Fruit fly (Drosophila melanogaster) whole organism, embryonic: ENCODE data around the gene Vm34Ca.

Experiments used
- Bgb ChIP-seq: fragments of 200-800 bp; sonication (Bioruptor generic); IDR thresholded peaks from 2 replicates; pipeline ENCODE4 v1.3.6; 2022; ENCODE audit warnings: missing biosample characterization, missing genetic modification characterization; ENCODE audit not compliant: partially characterized antibody
- Blimp-1 ChIP-seq: fragments of 200-800 bp; sonication (Bioruptor generic); optimal IDR thresholded peaks from 3 replicates; lab custom pipeline; 2018; ENCODE audit warnings: missing biosample characterization, missing genetic modification characterization, mild to moderate bottlenecking, moderate library complexity, missing genetic modification reagents
- BtbVII ChIP-seq: fragments of 200-800 bp; sonication (Bioruptor generic); optimal IDR thresholded peaks from 3 replicates; lab custom pipeline; 2017; ENCODE audit warnings: missing biosample characterization, mild to moderate bottlenecking, missing genetic modification characterization
- CG10267 ChIP-seq: fragments of 200-800 bp; sonication (Bioruptor generic); optimal IDR thresholded peaks from 2 replicates; lab custom pipeline; 2018; ENCODE audit warnings: missing biosample characterization, mild to moderate bottlenecking, missing genetic modification characterization, moderate library complexity
- CG12219 ChIP-seq: fragments of 200-800 bp; sonication (Bioruptor generic); optimal IDR thresholded peaks from 3 replicates; lab custom pipeline; 2018; ENCODE audit warnings: missing biosample characterization, mild to moderate bottlenecking, missing genetic modification characterization
- CG1647 ChIP-seq: fragments of 200-800 bp; sonication (Bioruptor generic); optimal IDR thresholded peaks from 3 replicates; lab custom pipeline; 2016; ENCODE audit warnings: missing biosample characterization, missing genetic modification characterization
- CG16813 ChIP-seq: fragments of 200-800 bp; sonication (Bioruptor generic); IDR thresholded peaks from 3 replicates; pipeline ENCODE4 v1.3.6; 2022; ENCODE audit warnings: missing biosample characterization, missing genetic modification characterization; ENCODE audit not compliant: partially characterized antibody
- CG17186 ChIP-seq: fragments of 200-800 bp; sonication (Bioruptor generic); optimal IDR thresholded peaks from 3 replicates; lab custom pipeline; 2017; ENCODE audit warnings: missing biosample characterization, missing genetic modification reagents, missing genetic modification characterization
- CG18011 ChIP-seq: fragments of 200-800 bp; sonication (Bioruptor generic); optimal IDR thresholded peaks from 2 replicates; lab custom pipeline; 2017; ENCODE audit warnings: missing biosample characterization, missing genetic modification characterization, mild to moderate bottlenecking, moderate library complexity, missing genotype
- CG3065 ChIP-seq: fragments of 200-800 bp; sonication (Bioruptor generic); optimal IDR thresholded peaks from 2 replicates; lab custom pipeline; 2016; ENCODE audit warnings: missing biosample characterization, missing genetic modification characterization
- CG32532 ChIP-seq: fragments of 200-800 bp; sonication (Bioruptor generic); IDR thresholded peaks from 2 replicates; pipeline ENCODE4 v1.3.6; 2022; ENCODE audit warnings: missing biosample characterization, missing genetic modification characterization
- CG33557 ChIP-seq: fragments of 200-800 bp; sonication (Bioruptor generic); optimal IDR thresholded peaks from 2 replicates; lab custom pipeline; 2019; ENCODE audit warnings: missing biosample characterization, mild to moderate bottlenecking, missing genetic modification characterization, moderate library complexity
- CG6654 ChIP-seq: fragments of 200-800 bp; sonication (Bioruptor generic); optimal IDR thresholded peaks from 2 replicates; lab custom pipeline; 2017; ENCODE audit warnings: missing biosample characterization, mild to moderate bottlenecking, missing genetic modification characterization
- CG6813 ChIP-seq: fragments of 200-800 bp; sonication (Bioruptor generic); optimal IDR thresholded peaks from 2 replicates; lab custom pipeline; 2017; ENCODE audit warnings: missing biosample characterization, missing genetic modification characterization, mild to moderate bottlenecking, moderate library complexity, missing genetic modification reagents
- CG8359 ChIP-seq: fragments of 200-800 bp; sonication (Bioruptor generic); optimal IDR thresholded peaks from 2 replicates; lab custom pipeline; 2017; ENCODE audit warnings: missing biosample characterization, mild to moderate bottlenecking, missing genetic modification characterization, borderline replicate concordance
- CG8478 ChIP-seq: fragments of >200 bp; optimal IDR thresholded peaks from 2 replicates; lab custom pipeline; 2018
- CG8944 ChIP-seq: fragments of 200-800 bp; sonication (Bioruptor generic); optimal IDR thresholded peaks from 3 replicates; lab custom pipeline; 2016; ENCODE audit warnings: missing biosample characterization, missing genetic modification characterization
- CG9727 ChIP-seq: fragments of 200-800 bp; sonication (Bioruptor generic); optimal IDR thresholded peaks from 3 replicates; lab custom pipeline; 2017; ENCODE audit warnings: missing biosample characterization, mild to moderate bottlenecking, missing genetic modification characterization
- D19A ChIP-seq: fragments of 200-800 bp; optimal IDR thresholded peaks from 3 replicates; lab custom pipeline; 2019; ENCODE audit warnings: missing biosample characterization, mild to moderate bottlenecking, missing genetic modification characterization, moderate library complexity
- Dad ChIP-seq: fragments of 200-800 bp; sonication (Bioruptor generic); optimal IDR thresholded peaks from 3 replicates; lab custom pipeline; 2016; ENCODE audit warnings: missing biosample characterization, missing genetic modification characterization
- Dek ChIP-seq: fragments of 200-800 bp; sonication (Bioruptor generic); optimal IDR thresholded peaks from 3 replicates; lab custom pipeline; 2019; ENCODE audit warnings: missing biosample characterization, mild to moderate bottlenecking, missing genetic modification characterization, moderate library complexity
- Dp ChIP-seq: fragments of 200-800 bp; sonication (Bioruptor generic); optimal IDR thresholded peaks from 2 replicates; lab custom pipeline; 2018; ENCODE audit warnings: missing biosample characterization, mild to moderate bottlenecking, missing genetic modification characterization, moderate library complexity
- Dref ChIP-seq: fragments of 200-800 bp; sonication (Bioruptor generic); IDR thresholded peaks from 2 replicates; pipeline ENCODE4 v1.3.6; 2022; ENCODE audit warnings: missing biosample characterization, missing genetic modification characterization
- Fer1 ChIP-seq: fragments of 200-800 bp; sonication (Bioruptor generic); optimal IDR thresholded peaks from 2 replicates; lab custom pipeline; 2017; ENCODE audit warnings: missing biosample characterization, mild to moderate bottlenecking, missing genetic modification characterization
- Fer3 ChIP-seq: fragments of 200-800 bp; sonication (Bioruptor generic); optimal IDR thresholded peaks from 2 replicates; lab custom pipeline; 2018; ENCODE audit warnings: missing biosample characterization, mild to moderate bottlenecking, missing genetic modification characterization, moderate library complexity
- H15 ChIP-seq: fragments of 200-800 bp; sonication (Bioruptor generic); IDR thresholded peaks from 3 replicates; pipeline ENCODE4 v1.3.6; 2022; ENCODE audit warnings: missing biosample characterization, missing genetic modification characterization
- HHEX ChIP-seq: fragments of 200-800 bp; sonication (Bioruptor generic); optimal IDR thresholded peaks from 3 replicates; lab custom pipeline; 2017; ENCODE audit warnings: missing biosample characterization, mild to moderate bottlenecking, missing genetic modification characterization, missing genetic modification reagents
- MESR4 ChIP-seq: fragments of 200-800 bp; sonication (Bioruptor generic); optimal IDR thresholded peaks from 2 replicates; lab custom pipeline; 2018; ENCODE audit warnings: missing biosample characterization, mild to moderate bottlenecking, missing genetic modification characterization, moderate library complexity
- Pdp1 ChIP-seq, 2 experiments: fragments of 200-800 bp; sonication (Bioruptor generic); optimal IDR thresholded peaks; 3 replicates each; lab custom pipeline; 2016; ENCODE audit warnings: missing biosample characterization in 2 of 2, missing genetic modification characterization in 2 of 2, mild to moderate bottlenecking in 1 of 2, moderate library complexity in 1 of 2
- Scr ChIP-seq: fragments of 200-800 bp; sonication (Bioruptor generic); IDR thresholded peaks from 2 replicates; pipeline ENCODE4 v1.3.6; 2022; ENCODE audit warnings: missing biosample characterization, missing genetic modification characterization; ENCODE audit not compliant: partially characterized antibody
- Xbp1 ChIP-seq: fragments of 200-800 bp; sonication (Bioruptor generic); optimal IDR thresholded peaks from 3 replicates; lab custom pipeline; 2016; ENCODE audit warnings: missing biosample characterization, mild to moderate bottlenecking, missing genetic modification characterization
- bsh ChIP-seq, 2 experiments: fragments of 200-800 bp; sonication (Bioruptor generic); optimal IDR thresholded peaks; 2 replicates each; lab custom pipeline; 2017 to 2018; ENCODE audit warnings: mild to moderate bottlenecking in 2 of 2, missing biosample characterization in 2 of 2, missing genetic modification characterization in 2 of 2, moderate library complexity in 1 of 2
- ci ChIP-seq: fragments of 200-800 bp; sonication (Bioruptor generic); IDR thresholded peaks from 3 replicates; pipeline ENCODE4 v1.3.6; 2022; ENCODE audit warnings: missing biosample characterization, missing genetic modification characterization
- crc ChIP-seq: fragments of 200-800 bp; sonication (Bioruptor generic); optimal IDR thresholded peaks from 2 replicates; lab custom pipeline; 2016; ENCODE audit warnings: missing biosample characterization, missing genetic modification characterization
- crp ChIP-seq, 2 experiments: fragments of 200-800 bp; sonication (Bioruptor generic); optimal IDR thresholded peaks; 2 replicates in 1 of 2; 3 replicates in 1 of 2; lab custom pipeline; 2017; ENCODE audit warnings: missing biosample characterization in 2 of 2, missing genetic modification characterization in 2 of 2, mild to moderate bottlenecking in 1 of 2, moderate library complexity in 1 of 2
- exex ChIP-seq: fragments of 200-800 bp; sonication (Bioruptor generic); optimal IDR thresholded peaks from 4 replicates; lab custom pipeline; 2018; ENCODE audit warnings: missing biosample characterization, mild to moderate bottlenecking, missing genetic modification characterization, moderate library complexity
- fd64A ChIP-seq: fragments of 200-800 bp; sonication (Bioruptor generic); optimal IDR thresholded peaks from 3 replicates; lab custom pipeline; 2018; ENCODE audit warnings: missing biosample characterization, mild to moderate bottlenecking, missing genetic modification characterization
- jing ChIP-seq: fragments of 200-800 bp; sonication (Bioruptor generic); optimal IDR thresholded peaks from 2 replicates; lab custom pipeline; 2018; ENCODE audit warnings: missing biosample characterization, mild to moderate bottlenecking, missing genetic modification characterization
- mld ChIP-seq: fragments of 200-800 bp; sonication (Bioruptor generic); IDR thresholded peaks from 3 replicates; pipeline ENCODE4 v1.3.6; 2022; ENCODE audit warnings: missing biosample characterization, missing genetic modification characterization; ENCODE audit not compliant: partially characterized antibody
- otp ChIP-seq: fragments of 200-800 bp; sonication (Bioruptor generic); IDR thresholded peaks from 3 replicates; pipeline ENCODE4, ENCODE4 v1.3.6; 2022; ENCODE audit warnings: missing biosample characterization, missing genetic modification characterization
- p53 ChIP-seq: fragments of 200-800 bp; sonication (Bioruptor generic); optimal IDR thresholded peaks from 2 replicates; lab custom pipeline; 2016; ENCODE audit warnings: missing biosample characterization, missing genetic modification characterization
- salm ChIP-seq: fragments of 200-800 bp; sonication (Bioruptor generic); optimal IDR thresholded peaks from 2 replicates; lab custom pipeline; 2018; ENCODE audit warnings: missing biosample characterization, mild to moderate bottlenecking, missing genetic modification characterization
- sens-2 ChIP-seq: fragments of 200-800 bp; sonication (Bioruptor generic); IDR thresholded peaks from 2 replicates; pipeline ENCODE4 v1.3.6; 2022; ENCODE audit warnings: missing biosample characterization, missing genetic modification characterization
- ssp ChIP-seq: fragments of 200-800 bp; sonication (Bioruptor generic); IDR thresholded peaks from 2 replicates; pipeline ENCODE4 v1.3.6; 2022; ENCODE audit warnings: missing biosample characterization, missing genetic modification characterization
- tin ChIP-seq: fragments of 200-800 bp; sonication (Bioruptor generic); optimal IDR thresholded peaks from 3 replicates; lab custom pipeline; 2016; ENCODE audit warnings: missing biosample characterization, missing genetic modification characterization
- tll ChIP-seq, 2 experiments: fragments of 200-800 bp in 1 of 2; fragments of >200 bp in 1 of 2; sonication (Bioruptor generic) in 1 of 2; optimal IDR thresholded peaks; 2 replicates each; lab custom pipeline; 2017 to 2019; ENCODE audit warnings: missing biosample characterization in 2 of 2, missing genetic modification characterization in 2 of 2, mild to moderate bottlenecking in 1 of 2, moderate library complexity in 1 of 2
- zen2 ChIP-seq: fragments of 200-800 bp; sonication (Bioruptor generic); IDR thresholded peaks from 3 replicates; pipeline ENCODE4 v1.3.6; 2022; ENCODE audit warnings: missing biosample characterization, missing genetic modification characterization; ENCODE audit not compliant: partially characterized antibody

The Vm34Ca gene

DNA sequence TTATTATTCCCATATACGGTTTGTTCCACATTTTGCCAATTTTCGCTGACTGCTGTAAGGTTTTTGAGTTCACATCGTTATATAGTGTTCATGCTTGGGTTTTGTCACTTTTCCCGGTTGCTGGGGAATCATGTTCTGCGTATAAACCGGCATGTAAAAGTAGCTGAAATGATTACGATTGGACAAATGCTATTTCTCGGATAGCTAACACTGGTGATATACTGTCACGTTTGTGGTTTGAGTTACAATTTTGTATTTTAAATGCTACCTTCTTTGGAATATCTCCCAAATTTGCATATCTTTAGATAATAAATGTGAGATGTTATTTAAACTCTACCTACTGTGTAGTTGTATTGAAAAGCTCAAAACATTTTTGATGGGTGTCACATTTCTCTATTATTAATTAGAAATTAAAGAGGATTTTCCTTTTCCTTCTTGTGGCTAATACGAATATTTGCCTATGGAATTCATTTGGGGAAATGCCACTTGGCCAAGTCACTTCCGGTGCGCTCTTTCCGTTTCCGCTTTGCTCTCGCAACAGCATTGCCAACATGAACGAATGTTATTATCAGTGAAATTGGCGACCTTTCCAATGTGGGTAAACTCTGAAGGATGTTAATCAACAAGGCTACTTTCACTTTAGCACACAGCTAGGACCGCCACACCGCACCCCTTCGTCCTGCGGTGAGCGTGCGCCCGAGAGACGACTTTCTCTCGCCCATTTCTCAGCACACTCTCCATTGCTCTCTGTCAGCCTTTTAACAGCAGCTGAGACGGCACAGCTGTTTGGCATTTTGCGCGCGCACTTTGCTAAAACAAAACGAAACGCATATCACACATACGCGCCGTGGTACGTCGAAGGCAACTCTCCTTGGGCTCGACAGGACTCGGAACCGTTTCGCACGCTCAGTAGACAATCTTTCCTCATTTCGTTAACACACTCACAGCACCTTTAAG is 3.4 kb upstream of the Vm34Ca start, which contains the start of the genes CG16956, CG42784 and CG43850 (continued):
- no peak for TF ChIP-seq mld (GFP tag; lab: Robert Waterston, UW)
- TF ChIP-seq CG32532 = peak; percentile 47; the same call in 1 of the 2 replicates
- TF ChIP-seq MESR4 (GFP tag; lab: Kevin White, UChicago) = peak; percentile 11
- TF ChIP-seq CG6813 (GFP tag; lab: Kevin White, UChicago) = peak; percentile 85
- TF ChIP-seq CG33557 (GFP tag; lab: Kevin White, UChicago) = no peak
- TF ChIP-seq Bgb (GFP tag; lab: Robert Waterston, UW) = no peak
- peak; percentile 81 for TF ChIP-seq BtbVII
- no peak for TF ChIP-seq Pdp1 (GFP tag; optimal IDR thresholded peaks at IDR 0.05; lab: Kevin White, UChicago)
- peak; percentile 92 for TF ChIP-seq Fer1
- TF ChIP-seq CG12219 = peak; percentile 75
- peak; percentile 78 for TF ChIP-seq HHEX (GFP tag; lab: Kevin White, UChicago)
- TF ChIP-seq CG6654 (GFP tag; lab: Kevin White, UChicago) = no peak
- peak; percentile 13 for TF ChIP-seq CG10267 (tag; lab: Kevin White, UChicago)
- no peak for TF ChIP-seq tin (GFP tag; lab: Kevin White, UChicago)
- TF ChIP-seq bsh (GFP tag; optimal IDR thresholded peaks at IDR 0.05; lab: Kevin White, UChicago) = no peak
- TF ChIP-seq salm = no peak
- no peak for TF ChIP-seq CG16813
- no peak for TF ChIP-seq CG8944 (GFP tag; lab: Kevin White, UChicago)
- no peak for TF ChIP-seq Dref (GFP tag; lab: Robert Waterston, UW)
- TF ChIP-seq exex (tag; lab: Kevin White, UChicago) = peak; percentile 48
- peak; percentile 56 for TF ChIP-seq CG9727 (GFP tag; lab: Kevin White, UChicago)
- peak; percentile 85 for TF ChIP-seq ci
- no peak for TF ChIP-seq H15
- no peak for TF ChIP-seq Dad (GFP tag; lab: Kevin White, UChicago)
- peak; percentile 17 for TF ChIP-seq fd64A (GFP tag; lab: Kevin White, UChicago)
- TF ChIP-seq zen2 (GFP tag; lab: Robert Waterston, UW) = no peak
- no peak for TF ChIP-seq jing (GFP tag; lab: Kevin White, UChicago)
- no peak for TF ChIP-seq otp (GFP tag; lab: Robert Waterston, UW)
- no peak for TF ChIP-seq Xbp1 (GFP tag; lab: Kevin White, UChicago)
- no peak for TF ChIP-seq D19A (tag; lab: Kevin White, UChicago)
- no peak for TF ChIP-seq CG8359 (GFP tag; lab: Kevin White, UChicago)
- TF ChIP-seq CG3065 = no peak
- TF ChIP-seq crc = no peak
- no peak for TF ChIP-seq Scr (GFP tag; lab: Robert Waterston, UW)
- TF ChIP-seq Fer3 (tag; lab: Kevin White, UChicago) = peak; percentile 75
- peak; percentile 13 for TF ChIP-seq CG18011 (GFP tag; lab: Kevin White, UChicago)
- TF ChIP-seq ssp = no peak
- TF ChIP-seq Dp (GFP tag; lab: Kevin White, UChicago) = no peak
- peak; percentile 42 for TF ChIP-seq Dek (tag; lab: Kevin White, UChicago)
- no peak for TF ChIP-seq CG17186
- no peak for TF ChIP-seq CG1647
- no peak for TF ChIP-seq Blimp-1 (GFP tag; lab: Kevin White, UChicago)
- TF ChIP-seq CG8478 (lab: Kevin White, UChicago) = no peak
- TF ChIP-seq sens-2 (GFP tag; lab: Robert Waterston, UW) = peak; percentile 20; the same call in 1 of the 2 replicates
- TF ChIP-seq crp (GFP tag; optimal IDR thresholded peaks at IDR 0.05; lab: Kevin White, UChicago) = peak in 1 of 2 experiments; percentile 42
- no peak for TF ChIP-seq tll (GFP tag; optimal IDR thresholded peaks at IDR 0.05; lab: Kevin White, UChicago)
- TF ChIP-seq p53 = no peak
